Fruit fly (Drosophila melanogaster) whole organism, embryonic: Measurements from ENCODE around the gene Rchy1.

Source experiments
- Abd-B ChIP-seq: fragments of 200-800 bp; sonication (Bioruptor generic); optimal IDR thresholded peaks from 2 replicates; lab custom pipeline; 2018; ENCODE audit warnings: missing biosample characterization, mild to moderate bottlenecking, missing genetic modification characterization, moderate library complexity
- CG10147 ChIP-seq: fragments of 200-800 bp; sonication (Bioruptor generic); optimal IDR thresholded peaks from 2 replicates; lab custom pipeline; 2019; ENCODE audit warnings: missing biosample characterization, mild to moderate bottlenecking, missing genetic modification characterization, moderate library complexity
- CG1024 ChIP-seq: fragments of 200-800 bp; sonication (Bioruptor generic); IDR thresholded peaks from 2 replicates; pipeline ENCODE4 v1.3.6; 2022; ENCODE audit warnings: missing biosample characterization, missing genetic modification characterization
- CG11398 ChIP-seq: fragments of 200-800 bp; sonication (Bioruptor generic); optimal IDR thresholded peaks from 2 replicates; lab custom pipeline; 2016; ENCODE audit warnings: missing biosample characterization, missing genetic modification characterization
- CG12659 ChIP-seq: fragments of 200-800 bp; sonication (Bioruptor generic); optimal IDR thresholded peaks from 3 replicates; lab custom pipeline; 2017; ENCODE audit warnings: mild to moderate bottlenecking, missing biosample characterization, missing genetic modification reagents, missing genetic modification characterization
- CG13296 ChIP-seq: fragments of 200-800 bp; sonication (Bioruptor generic); optimal IDR thresholded peaks from 3 replicates; lab custom pipeline; 2018; ENCODE audit warnings: missing biosample characterization, mild to moderate bottlenecking, missing genetic modification characterization
- CG13894 ChIP-seq: fragments of 200-800 bp; sonication (Bioruptor generic); optimal IDR thresholded peaks from 3 replicates; lab custom pipeline; 2018; ENCODE audit warnings: missing biosample characterization, mild to moderate bottlenecking, missing genetic modification characterization, moderate library complexity
- CG14860 ChIP-seq: fragments of 200-800 bp; sonication (Bioruptor generic); IDR thresholded peaks from 3 replicates; pipeline ENCODE4 v1.3.6; 2022; ENCODE audit warnings: missing biosample characterization, missing genetic modification characterization; ENCODE audit not compliant: partially characterized antibody
- CG17568 ChIP-seq: fragments of 200-800 bp; sonication (Bioruptor generic); optimal IDR thresholded peaks from 2 replicates; lab custom pipeline; 2018; ENCODE audit warnings: missing biosample characterization, mild to moderate bottlenecking, missing genetic modification characterization, moderate library complexity
- CG17912 ChIP-seq: fragments of 200-800 bp; sonication (Bioruptor generic); optimal IDR thresholded peaks from 2 replicates; lab custom pipeline; 2018; ENCODE audit warnings: missing biosample characterization, mild to moderate bottlenecking, missing genetic modification characterization
- CG1792 ChIP-seq: fragments of 200-800 bp; sonication (Bioruptor generic); optimal IDR thresholded peaks from 2 replicates; lab custom pipeline; 2016; ENCODE audit warnings: missing biosample characterization, missing genetic modification characterization
- CG31224 ChIP-seq: fragments of 200-800 bp; sonication (Bioruptor generic); IDR thresholded peaks from 2 replicates; pipeline ENCODE4 v1.3.6; 2022; ENCODE audit warnings: missing biosample characterization, missing genetic modification characterization
- CG31365 ChIP-seq: fragments of 200-800 bp; sonication (Bioruptor generic); optimal IDR thresholded peaks from 2 replicates; lab custom pipeline; 2018; ENCODE audit warnings: missing biosample characterization, mild to moderate bottlenecking, missing genetic modification characterization
- CG4617 ChIP-seq: fragments of 200-800 bp; sonication (Bioruptor generic); optimal IDR thresholded peaks from 3 replicates; lab custom pipeline; 2016; ENCODE audit warnings: missing biosample characterization, missing genetic modification characterization, borderline replicate concordance
- CG7745 ChIP-seq: fragments of 200-800 bp; sonication (Bioruptor generic); optimal IDR thresholded peaks from 2 replicates; lab custom pipeline; 2018; ENCODE audit warnings: missing biosample characterization, mild to moderate bottlenecking, missing genetic modification characterization, moderate library complexity
- D ChIP-seq, 2 experiments: fragments of 200-800 bp in 1 of 2; fragments of >200 bp in 1 of 2; sonication (Bioruptor generic) in 1 of 2; optimal IDR thresholded peaks; 2 replicates in 1 of 2; 3 replicates in 1 of 2; lab custom pipeline; 2017; ENCODE audit warnings: mild to moderate bottlenecking in 1 of 2, missing biosample characterization in 1 of 2, missing genetic modification characterization in 1 of 2, missing genetic modification reagents in 1 of 2
- D19B ChIP-seq: fragments of 200-800 bp; sonication (Bioruptor generic); optimal IDR thresholded peaks from 2 replicates; lab custom pipeline; 2017; ENCODE audit warnings: missing biosample characterization, mild to moderate bottlenecking, missing genetic modification characterization
- Dfd ChIP-seq, 2 experiments: fragments of >200 bp; optimal IDR thresholded peaks; 2 replicates each; lab custom pipeline; 2017; ENCODE audit warnings: missing biosample characterization in 2 of 2, missing genetic modification characterization in 2 of 2
- ERR ChIP-seq: fragments of 200-800 bp; sonication (Bioruptor generic); optimal IDR thresholded peaks from 2 replicates; lab custom pipeline; 2016; ENCODE audit warnings: missing biosample characterization, missing genetic modification characterization
- Eip74EF ChIP-seq, 2 experiments: fragments of 200-800 bp in 1 of 2; fragments of >200 bp in 1 of 2; sonication (Bioruptor generic) in 1 of 2; optimal IDR thresholded peaks; 2 replicates each; lab custom pipeline; 2017 to 2019; ENCODE audit warnings: missing biosample characterization in 2 of 2, missing genetic modification characterization in 2 of 2, mild to moderate bottlenecking in 1 of 2, moderate library complexity in 1 of 2
- Fer2 ChIP-seq: fragments of 200-800 bp; sonication (Bioruptor generic); optimal IDR thresholded peaks from 2 replicates; lab custom pipeline; 2018; ENCODE audit warnings: missing biosample characterization, mild to moderate bottlenecking, missing genetic modification characterization, moderate library complexity
- Hr39 ChIP-seq: fragments of >200 bp; optimal IDR thresholded peaks from 2 replicates; lab custom pipeline; 2017
- Kr ChIP-seq: fragments of 200-800 bp; sonication (Bioruptor generic); optimal IDR thresholded peaks from 2 replicates; lab custom pipeline; 2017; ENCODE audit warnings: missing biosample characterization, mild to moderate bottlenecking, missing genetic modification characterization
- Nf-YC ChIP-seq: fragments of 200-800 bp; optimal IDR thresholded peaks from 3 replicates; lab custom pipeline; 2019; ENCODE audit warnings: missing biosample characterization, mild to moderate bottlenecking, missing genetic modification characterization, moderate library complexity
- Optix ChIP-seq: fragments of 200-800 bp; sonication (Bioruptor generic); IDR thresholded peaks from 3 replicates; pipeline ENCODE4 v1.3.6; 2022; ENCODE audit warnings: missing biosample characterization, missing genetic modification characterization
- Pdp1 ChIP-seq, 2 experiments: fragments of 200-800 bp; sonication (Bioruptor generic); optimal IDR thresholded peaks; 3 replicates each; lab custom pipeline; 2016; ENCODE audit warnings: missing biosample characterization in 2 of 2, missing genetic modification characterization in 2 of 2, mild to moderate bottlenecking in 1 of 2, moderate library complexity in 1 of 2
- Rx ChIP-seq: fragments of 200-800 bp; sonication (Bioruptor generic); IDR thresholded peaks from 2 replicates; pipeline ENCODE4 v1.3.6; 2022; ENCODE audit warnings: missing biosample characterization, missing genetic modification characterization
- Sry-β ChIP-seq: fragments of 200-800 bp; sonication (Bioruptor generic); optimal IDR thresholded peaks from 2 replicates; lab custom pipeline; 2018; ENCODE audit warnings: missing biosample characterization, mild to moderate bottlenecking, missing genetic modification characterization, moderate library complexity
- Taf1 ChIP-seq: fragments of 200-800 bp; sonication (Bioruptor generic); IDR thresholded peaks from 2 replicates; pipeline ENCODE4 v1.3.6; 2022; ENCODE audit warnings: missing biosample characterization, missing genetic modification characterization
- ab ChIP-seq: fragments of 200-800 bp; sonication (Bioruptor generic); optimal IDR thresholded peaks from 2 replicates; lab custom pipeline; 2016; ENCODE audit warnings: missing biosample characterization, missing genetic modification characterization
- br ChIP-seq: fragments of >200 bp; optimal IDR thresholded peaks from 2 replicates; lab custom pipeline; 2017
- cad ChIP-seq: fragments of >200 bp; optimal IDR thresholded peaks from 2 replicates; lab custom pipeline; 2017; ENCODE audit warnings: missing biosample characterization, missing genetic modification characterization
- caup ChIP-seq: fragments of 200-800 bp; sonication (Bioruptor generic); optimal IDR thresholded peaks from 3 replicates; lab custom pipeline; 2017; ENCODE audit warnings: missing biosample characterization, mild to moderate bottlenecking, missing genetic modification characterization, moderate library complexity; ENCODE audit not compliant: severe bottlenecking
- chif ChIP-seq, 2 experiments: fragments of 200-800 bp; sonication (Bioruptor generic); optimal IDR thresholded peaks; 3 replicates each; lab custom pipeline; 2016; ENCODE audit warnings: missing biosample characterization in 2 of 2, missing genetic modification characterization in 2 of 2
- crol ChIP-seq: fragments of 200-800 bp; sonication (Bioruptor generic); IDR thresholded peaks from 2 replicates; pipeline ENCODE4 v1.3.6; 2022; ENCODE audit warnings: missing biosample characterization, missing genetic modification characterization
- disco-r ChIP-seq: fragments of 200-800 bp; sonication (Bioruptor generic); optimal IDR thresholded peaks from 2 replicates; lab custom pipeline; 2016; ENCODE audit warnings: missing biosample characterization, missing genetic modification characterization
- gro ChIP-seq: fragments of 200-800 bp; sonication (Bioruptor generic); optimal IDR thresholded peaks from 2 replicates; lab custom pipeline; 2016; ENCODE audit warnings: missing biosample characterization, missing genetic modification characterization
- insv ChIP-seq, 2 experiments: fragments of 200-800 bp; sonication (Bioruptor generic); optimal IDR thresholded peaks; 3 replicates each; lab custom pipeline; 2016 to 2018; ENCODE audit warnings: missing biosample characterization in 2 of 2, missing genetic modification characterization in 2 of 2
- jumu ChIP-seq: fragments of 200-800 bp; sonication (Bioruptor generic); optimal IDR thresholded peaks from 3 replicates; lab custom pipeline; 2016; ENCODE audit warnings: missing biosample characterization, missing genetic modification characterization
- oc ChIP-seq: fragments of 200-800 bp; sonication (Bioruptor generic); optimal IDR thresholded peaks from 2 replicates; lab custom pipeline; 2018; ENCODE audit warnings: missing biosample characterization, mild to moderate bottlenecking, missing genetic modification characterization, moderate library complexity
- org-1 ChIP-seq: fragments of 200-800 bp; sonication (Bioruptor generic); optimal IDR thresholded peaks from 2 replicates; lab custom pipeline; 2017; ENCODE audit warnings: missing biosample characterization, missing genetic modification characterization
- sd ChIP-seq: fragments of 200-800 bp; sonication (Bioruptor generic); optimal IDR thresholded peaks from 3 replicates; lab custom pipeline; 2018; ENCODE audit warnings: missing biosample characterization, mild to moderate bottlenecking, missing genetic modification characterization, moderate library complexity
- shn ChIP-seq: fragments of 200-800 bp; sonication (Bioruptor generic); optimal IDR thresholded peaks from 3 replicates; lab custom pipeline; 2016; ENCODE audit warnings: missing biosample characterization, missing genetic modification characterization
- sisA ChIP-seq: fragments of 200-800 bp; sonication (Bioruptor generic); IDR thresholded peaks from 2 replicates; pipeline ENCODE4 v1.3.6; 2022; ENCODE audit warnings: missing biosample characterization, missing genetic modification characterization
- sug ChIP-seq: fragments of 200-800 bp; optimal IDR thresholded peaks from 2 replicates; lab custom pipeline; 2019; ENCODE audit warnings: missing biosample characterization, mild to moderate bottlenecking, missing genetic modification characterization, moderate library complexity
- tap ChIP-seq: fragments of 200-800 bp; optimal IDR thresholded peaks from 3 replicates; lab custom pipeline; 2019; ENCODE audit warnings: missing biosample characterization, mild to moderate bottlenecking, missing genetic modification characterization, moderate library complexity
- trem ChIP-seq: fragments of 200-800 bp; optimal IDR thresholded peaks from 3 replicates; lab custom pipeline; 2019; ENCODE audit warnings: missing biosample characterization, mild to moderate bottlenecking, missing genetic modification characterization, moderate library complexity
- unc-4 ChIP-seq: fragments of 200-800 bp; sonication (Bioruptor generic); IDR thresholded peaks from 2 replicates; pipeline ENCODE4 v1.3.6; 2022; ENCODE audit warnings: missing biosample characterization, missing genetic modification characterization; ENCODE audit not compliant: partially characterized antibody
- zen ChIP-seq: fragments of 200-800 bp; sonication (Bioruptor generic); optimal IDR thresholded peaks from 3 replicates; lab custom pipeline; 2018; ENCODE audit warnings: missing biosample characterization, mild to moderate bottlenecking, missing genetic modification characterization, moderate library complexity

Gene Rchy1

dm6 chr2L:6455955-6456599, 9.4 kb downstream of the Rchy1 start, which contains the start of gene frj (continued):
- TF ChIP-seq zen (peak; percentile 73), sisA (GFP tag; lab: Robert Waterston, UW) (peak; percentile 68), CG1792 (GFP tag; lab: Kevin White, UChicago) (no peak), ab (GFP tag; lab: Kevin White, UChicago) (peak; percentile 33), Nf-YC (tag; lab: Kevin White, UChicago) (peak; percentile 62), CG13894 (peak; percentile 51), CG14860 (GFP tag; lab: Robert Waterston, UW) (peak; percentile 60; the same call in 2 of the 3 replicates), Abd-B (GFP tag; lab: Kevin White, UChicago) (peak; percentile 80), Dfd (GFP tag; optimal IDR thresholded peaks at IDR 0.05; lab: Kevin White, UChicago) (peak in 1 of 2 experiments; percentile 62), Sry-β (GFP tag; lab: Kevin White, UChicago) (no peak), CG31224 (GFP tag; lab: Robert Waterston, UW) (0 out of 2 replicates have a peak, but pooled peaks have one; percentile 25), Taf1 (no peak), insv (GFP tag; optimal IDR thresholded peaks at IDR 0.05; lab: Kevin White, UChicago) (peak in 1 of 2 experiments; percentile 32), Rx (peak; percentile 56), CG10147 (GFP tag; lab: Kevin White, UChicago) (peak; percentile 50), crol (GFP tag; lab: Robert Waterston, UW) (no peak; the same call in none of the 2 replicates), Eip74EF (GFP tag; optimal IDR thresholded peaks at IDR 0.05; lab: Kevin White, UChicago) (peak in 1 of 2 experiments; percentile 39), CG4617 (GFP tag; lab: Kevin White, UChicago) (peak; percentile 73), CG7745 (no peak), cad (GFP tag; lab: Kevin White, UChicago) (no peak), jumu (peak; percentile 82), Fer2 (tag; lab: Kevin White, UChicago) (no peak), tap (no peak), Kr (no peak), org-1 (GFP tag; lab: Kevin White, UChicago) (no peak), gro (peak; percentile 62), D (optimal IDR thresholded peaks at IDR 0.05; lab: Kevin White, UChicago) (peak; percentile 29), D (GFP tag; optimal IDR thresholded peaks at IDR 0.05; lab: Kevin White, UChicago) (peak; percentile 36), CG17568 (GFP tag; lab: Kevin White, UChicago) (peak; percentile 26), chif (GFP tag; optimal IDR thresholded peaks at IDR 0.05; lab: Kevin White, UChicago) (peak; percentile 63 to 65), CG17912 (GFP tag; lab: Kevin White, UChicago) (peak; percentile 26), unc-4 (peak; percentile 63), CG31365 (tag; lab: Kevin White, UChicago) (no peak), Optix (GFP tag; lab: Robert Waterston, UW) (peak; percentile 63; the same call in 2 of the 3 replicates), CG13296 (GFP tag; lab: Kevin White, UChicago) (peak; percentile 4), CG1024 (peak; percentile 79), CG12659 (peak; percentile 82), CG11398 (GFP tag; lab: Kevin White, UChicago) (peak; percentile 24), shn (peak; percentile 69), D19B (GFP tag; lab: Kevin White, UChicago) (peak; percentile 4), trem (tag; lab: Kevin White, UChicago) (peak; percentile 78), sd (tag; lab: Kevin White, UChicago) (peak; percentile 51), disco-r (GFP tag; lab: Kevin White, UChicago) (no peak), sug (tag; lab: Kevin White, UChicago) (peak; percentile 57), ERR (no peak), caup (no peak), Hr39 (lab: Kevin White, UChicago) (no peak), oc (tag; lab: Kevin White, UChicago) (peak; percentile 58), Pdp1 (GFP tag; optimal IDR thresholded peaks at IDR 0.05; lab: Kevin White, UChicago) (peak; percentile 56 to 65), br (no peak)
